Worm (Caenorhabditis elegans) whole organism, L2 larva: ENCODE data around the gene acr-16.
A peak's percentile ranks its signal among the peaks of the same experiment; 100 is the strongest.

ENCODE experiments used
- elt-3 ChIP-seq: sonication (generic microtip); optimal IDR thresholded peaks from 2 replicates; lab custom pipeline; 2017; ENCODE audit warnings: missing biosample characterization, missing genetic modification characterization
- nhr-129 ChIP-seq: fragments of 150-350 bp; optimal IDR thresholded peaks from 2 replicates; lab custom pipeline; 2014; ENCODE audit warnings: missing biosample characterization, missing genetic modification characterization
- nhr-237 ChIP-seq: fragments of 150-350 bp; optimal IDR thresholded peaks from 2 replicates; lab custom pipeline; 2014; ENCODE audit warnings: missing biosample characterization, missing genetic modification characterization
- nhr-25 ChIP-seq: fragments of 150-350 bp; sonication (generic microtip); optimal IDR thresholded peaks from 3 replicates; lab custom pipeline; 2014; ENCODE audit warnings: missing biosample characterization, missing genetic modification characterization

- TF ChIP-seq nhr-25 (tag; lab: Kevin White, UChicago) = no peak
- TF ChIP-seq nhr-129 (tag; lab: Kevin White, UChicago) = peak; percentile 62
- TF ChIP-seq elt-3 = no peak
- no peak for TF ChIP-seq nhr-237
Observed at ce11 chrV:8594105-8594964, 33.3 kb downstream of the acr-16 start, which contains the start of gene tag-196.
